Fruit fly (Drosophila melanogaster) whole organism, embryonic: ENCODE results near the gene CG14221.
A peak's percentile ranks its signal among the peaks of the same experiment; 100 is the strongest.

Source experiments
- C15 ChIP-seq: fragments of 200-800 bp; sonication (Bioruptor generic); IDR thresholded peaks from 3 replicates; pipeline ENCODE4 v1.3.6; 2022; ENCODE audit warnings: missing biosample characterization, missing genetic modification characterization
- CG10274 ChIP-seq: fragments of 200-800 bp; sonication (Bioruptor generic); optimal IDR thresholded peaks from 3 replicates; lab custom pipeline; 2017; ENCODE audit warnings: missing biosample characterization, mild to moderate bottlenecking, missing genetic modification characterization
- CG11696 ChIP-seq: fragments of 200-800 bp; sonication (Bioruptor generic); IDR thresholded peaks from 2 replicates; pipeline ENCODE4 v1.3.6; 2022; ENCODE audit warnings: missing biosample characterization, missing genetic modification characterization
- CG13287 ChIP-seq: fragments of 200-800 bp; sonication (Bioruptor generic); IDR thresholded peaks from 2 replicates; pipeline ENCODE4 v1.3.6; 2022; ENCODE audit warnings: missing biosample characterization, missing genetic modification characterization; ENCODE audit not compliant: partially characterized antibody
- CG13624 ChIP-seq: fragments of 200-800 bp; sonication (Bioruptor generic); optimal IDR thresholded peaks from 2 replicates; lab custom pipeline; 2016; ENCODE audit warnings: missing biosample characterization, missing genetic modification characterization
- CG14860 ChIP-seq: fragments of 200-800 bp; sonication (Bioruptor generic); IDR thresholded peaks from 3 replicates; pipeline ENCODE4 v1.3.6; 2022; ENCODE audit warnings: missing biosample characterization, missing genetic modification characterization; ENCODE audit not compliant: partially characterized antibody
- CG1602 ChIP-seq: fragments of 200-800 bp; sonication (Bioruptor generic); optimal IDR thresholded peaks from 3 replicates; lab custom pipeline; 2016; ENCODE audit warnings: missing biosample characterization, missing genetic modification characterization
- CG16813 ChIP-seq: fragments of 200-800 bp; sonication (Bioruptor generic); IDR thresholded peaks from 3 replicates; pipeline ENCODE4 v1.3.6; 2022; ENCODE audit warnings: missing biosample characterization, missing genetic modification characterization; ENCODE audit not compliant: partially characterized antibody
- CG17186 ChIP-seq: fragments of 200-800 bp; sonication (Bioruptor generic); optimal IDR thresholded peaks from 3 replicates; lab custom pipeline; 2017; ENCODE audit warnings: missing biosample characterization, missing genetic modification reagents, missing genetic modification characterization
- CG17385 ChIP-seq: fragments of 200-800 bp; sonication (Bioruptor generic); optimal IDR thresholded peaks from 3 replicates; lab custom pipeline; 2018; ENCODE audit warnings: missing biosample characterization, mild to moderate bottlenecking, missing genetic modification characterization
- CG17802 ChIP-seq: fragments of 200-800 bp; sonication (Bioruptor generic); optimal IDR thresholded peaks from 2 replicates; lab custom pipeline; 2018; ENCODE audit warnings: missing biosample characterization, mild to moderate bottlenecking, missing genetic modification characterization, moderate library complexity
- CG17829 ChIP-seq: fragments of 200-800 bp; optimal IDR thresholded peaks from 2 replicates; lab custom pipeline; 2019; ENCODE audit warnings: missing biosample characterization, mild to moderate bottlenecking, missing genetic modification characterization, moderate library complexity
- CG3281 ChIP-seq: fragments of 200-800 bp; sonication (Bioruptor generic); optimal IDR thresholded peaks from 3 replicates; lab custom pipeline; 2017; ENCODE audit warnings: missing biosample characterization, mild to moderate bottlenecking, missing genetic modification characterization
- CG34224 ChIP-seq: fragments of 200-800 bp; sonication (Bioruptor generic); IDR thresholded peaks from 3 replicates; pipeline ENCODE4 v1.3.6; 2022; ENCODE audit warnings: missing biosample characterization, missing genetic modification characterization; ENCODE audit not compliant: partially characterized antibody
- CG5245 ChIP-seq: fragments of 200-800 bp; sonication (Bioruptor generic); optimal IDR thresholded peaks from 3 replicates; lab custom pipeline; 2016; ENCODE audit warnings: missing biosample characterization, missing genetic modification characterization
- CG9797 ChIP-seq: fragments of 200-800 bp; sonication (Bioruptor generic); optimal IDR thresholded peaks from 3 replicates; lab custom pipeline; 2018; ENCODE audit warnings: missing biosample characterization, mild to moderate bottlenecking, missing genetic modification characterization
- CG9932 ChIP-seq: fragments of 200-800 bp; sonication (Bioruptor generic); IDR thresholded peaks from 2 replicates; pipeline ENCODE4 v1.3.6; 2022; ENCODE audit warnings: missing biosample characterization, missing genetic modification characterization
- Chrac-16 ChIP-seq: fragments of 200-800 bp; sonication (Bioruptor generic); optimal IDR thresholded peaks from 3 replicates; lab custom pipeline; 2016; ENCODE audit warnings: missing biosample characterization, missing genetic modification characterization
- Dll ChIP-seq: fragments of 200-800 bp; sonication (Bioruptor generic); IDR thresholded peaks from 4 replicates; pipeline ENCODE4 v1.3.6; 2022; ENCODE audit warnings: missing biosample characterization, missing genetic modification characterization; ENCODE audit not compliant: partially characterized antibody
- Doc3 ChIP-seq: fragments of 200-800 bp; sonication (Bioruptor generic); IDR thresholded peaks from 3 replicates; pipeline ENCODE4 v1.3.6; 2022; ENCODE audit warnings: missing biosample characterization, missing genetic modification characterization; ENCODE audit not compliant: partially characterized antibody
- Dp ChIP-seq: fragments of 200-800 bp; sonication (Bioruptor generic); optimal IDR thresholded peaks from 2 replicates; lab custom pipeline; 2018; ENCODE audit warnings: missing biosample characterization, mild to moderate bottlenecking, missing genetic modification characterization, moderate library complexity
- E2f2 ChIP-seq: fragments of 200-800 bp; sonication (Bioruptor generic); IDR thresholded peaks from 2 replicates; pipeline ENCODE4 v1.3.6; 2022; ENCODE audit warnings: missing biosample characterization, missing genetic modification characterization
- Fer1 ChIP-seq: fragments of 200-800 bp; sonication (Bioruptor generic); optimal IDR thresholded peaks from 2 replicates; lab custom pipeline; 2017; ENCODE audit warnings: missing biosample characterization, mild to moderate bottlenecking, missing genetic modification characterization
- HmgZ ChIP-seq: fragments of 200-800 bp; sonication (Bioruptor generic); optimal IDR thresholded peaks from 2 replicates; lab custom pipeline; 2018; ENCODE audit warnings: missing biosample characterization, mild to moderate bottlenecking, missing genetic modification characterization
- MBD-R2 ChIP-seq: fragments of 200-800 bp; sonication (Bioruptor generic); IDR thresholded peaks from 2 replicates; pipeline ENCODE4 v1.3.6; 2022; ENCODE audit warnings: missing biosample characterization, missing genetic modification characterization
- Med ChIP-seq: fragments of 200-800 bp; sonication (Bioruptor generic); peaks from one replicate; lab custom pipeline; 2016; ENCODE audit warnings: missing biosample characterization, missing genetic modification characterization, mild to moderate bottlenecking, inconsistent platforms, moderate library complexity
- Opbp ChIP-seq: fragments of 200-800 bp; sonication (Bioruptor generic); IDR thresholded peaks from 3 replicates; pipeline ENCODE4 v1.3.6; 2022; ENCODE audit warnings: missing biosample characterization, missing genetic modification characterization; ENCODE audit not compliant: partially characterized antibody
- Scr ChIP-seq: fragments of 200-800 bp; sonication (Bioruptor generic); IDR thresholded peaks from 2 replicates; pipeline ENCODE4 v1.3.6; 2022; ENCODE audit warnings: missing biosample characterization, missing genetic modification characterization; ENCODE audit not compliant: partially characterized antibody
- Sry-δ ChIP-seq: fragments of 200-800 bp; sonication (Bioruptor generic); optimal IDR thresholded peaks from 2 replicates; lab custom pipeline; 2016; ENCODE audit warnings: missing biosample characterization, missing genetic modification characterization
- YL-1 ChIP-seq: fragments of 200-800 bp; sonication (Bioruptor generic); optimal IDR thresholded peaks from 3 replicates; lab custom pipeline; 2017; ENCODE audit warnings: missing biosample characterization, mild to moderate bottlenecking, missing genetic modification characterization
- ash1 ChIP-seq: fragments of 200-800 bp; sonication (Bioruptor generic); optimal IDR thresholded peaks from 2 replicates; lab custom pipeline; 2018; ENCODE audit warnings: missing biosample characterization, mild to moderate bottlenecking, missing genetic modification characterization
- ato ChIP-seq: fragments of 200-800 bp; sonication (Bioruptor generic); IDR thresholded peaks from 2 replicates; pipeline ENCODE4 v1.3.6; 2022; ENCODE audit warnings: missing biosample characterization, missing genetic modification characterization; ENCODE audit not compliant: partially characterized antibody
- cg ChIP-seq: fragments of 200-800 bp; sonication (Bioruptor generic); optimal IDR thresholded peaks from 3 replicates; lab custom pipeline; 2019; ENCODE audit warnings: missing biosample characterization, mild to moderate bottlenecking, missing genetic modification characterization, moderate library complexity
- crp ChIP-seq, 2 experiments: fragments of 200-800 bp; sonication (Bioruptor generic); optimal IDR thresholded peaks; 2 replicates in 1 of 2; 3 replicates in 1 of 2; lab custom pipeline; 2017; ENCODE audit warnings: missing biosample characterization in 2 of 2, missing genetic modification characterization in 2 of 2, mild to moderate bottlenecking in 1 of 2, moderate library complexity in 1 of 2
- dm ChIP-seq: fragments of 200-800 bp; sonication (Bioruptor generic); optimal IDR thresholded peaks from 3 replicates; lab custom pipeline; 2016; ENCODE audit warnings: missing biosample characterization, missing genetic modification characterization
- gfzf ChIP-seq: fragments of 200-800 bp; sonication (Bioruptor generic); optimal IDR thresholded peaks from 2 replicates; lab custom pipeline; 2016; ENCODE audit warnings: missing biosample characterization, mild to moderate bottlenecking, missing genetic modification characterization, moderate library complexity
- kah ChIP-seq: fragments of 200-800 bp; sonication (Bioruptor generic); optimal IDR thresholded peaks from 2 replicates; lab custom pipeline; 2018; ENCODE audit warnings: missing biosample characterization, mild to moderate bottlenecking, missing genetic modification characterization
- lov ChIP-seq, 2 experiments: fragments of 200-800 bp in 1 of 2; fragments of >200 bp in 1 of 2; sonication (Bioruptor generic) in 1 of 2; IDR thresholded peaks in 1 of 2; optimal IDR thresholded peaks in 1 of 2; 2 replicates in 1 of 2; 3 replicates in 1 of 2; pipeline versions ENCODE4 v1.3.6 to Lab custom; 2017 to 2022; ENCODE audit warnings: missing biosample characterization in 1 of 2, missing genetic modification characterization in 1 of 2
- mirr ChIP-seq: fragments of 200-800 bp; sonication (Bioruptor generic); optimal IDR thresholded peaks from 3 replicates; lab custom pipeline; 2018; ENCODE audit warnings: missing biosample characterization, mild to moderate bottlenecking, missing genetic modification characterization
- nerfin-1 ChIP-seq: fragments of 200-800 bp; sonication (Bioruptor generic); optimal IDR thresholded peaks from 3 replicates; lab custom pipeline; 2019; ENCODE audit warnings: missing biosample characterization, mild to moderate bottlenecking, missing genetic modification characterization, moderate library complexity
- nmo ChIP-seq: fragments of 200-800 bp; sonication (Bioruptor generic); optimal IDR thresholded peaks from 2 replicates; lab custom pipeline; 2018; ENCODE audit warnings: missing biosample characterization, mild to moderate bottlenecking, missing genetic modification characterization, moderate library complexity
- org-1 ChIP-seq: fragments of 200-800 bp; sonication (Bioruptor generic); optimal IDR thresholded peaks from 2 replicates; lab custom pipeline; 2017; ENCODE audit warnings: missing biosample characterization, missing genetic modification characterization
- p53 ChIP-seq: fragments of 200-800 bp; sonication (Bioruptor generic); optimal IDR thresholded peaks from 2 replicates; lab custom pipeline; 2016; ENCODE audit warnings: missing biosample characterization, missing genetic modification characterization
- pb ChIP-seq: fragments of 200-800 bp; sonication (Bioruptor generic); optimal IDR thresholded peaks from 3 replicates; lab custom pipeline; 2016; ENCODE audit warnings: missing biosample characterization, missing genetic modification characterization
- pita ChIP-seq: fragments of 200-800 bp; sonication (Bioruptor generic); optimal IDR thresholded peaks from 2 replicates; lab custom pipeline; 2017; ENCODE audit warnings: missing biosample characterization, mild to moderate bottlenecking, missing genetic modification characterization
- sob ChIP-seq: fragments of 200-800 bp; sonication (Bioruptor generic); IDR thresholded peaks from 2 replicates; pipeline ENCODE4 v1.3.6; 2022; ENCODE audit warnings: missing biosample characterization, missing genetic modification characterization
- tna ChIP-seq: fragments of 200-800 bp; sonication (Bioruptor generic); IDR thresholded peaks from 2 replicates; pipeline ENCODE4 v1.3.6; 2022; ENCODE audit warnings: missing biosample characterization, missing genetic modification characterization; ENCODE audit not compliant: partially characterized antibody
- unc-4 ChIP-seq: fragments of 200-800 bp; sonication (Bioruptor generic); IDR thresholded peaks from 2 replicates; pipeline ENCODE4 v1.3.6; 2022; ENCODE audit warnings: missing biosample characterization, missing genetic modification characterization; ENCODE audit not compliant: partially characterized antibody

CG14221 gene

DNA sequence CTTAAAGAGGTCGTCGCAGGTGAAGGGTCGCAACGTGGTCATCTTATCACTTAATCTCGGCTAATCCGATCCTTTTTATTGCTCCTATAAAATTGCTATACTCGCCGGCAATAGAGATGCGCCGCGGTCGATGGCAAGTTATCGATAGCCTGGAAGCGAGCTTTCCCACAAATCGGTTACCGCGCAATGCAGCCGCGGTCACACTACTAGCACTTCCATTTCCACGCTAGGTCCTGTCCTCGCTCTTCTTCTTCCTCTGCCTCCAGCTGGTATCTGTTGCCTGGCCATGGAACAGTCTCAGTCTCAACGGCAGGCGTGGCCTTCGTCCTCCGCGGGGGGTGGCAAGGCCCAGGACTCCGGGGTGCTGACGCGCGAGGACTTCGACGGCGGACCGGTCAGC is 1.9 kb upstream of the CG14221 start, which contains the start of the genes Naa20A and MKP-4 (continued):
- TF ChIP-seq dm (GFP tag; lab: Kevin White, UChicago) (peak; percentile 40), Scr (GFP tag; lab: Robert Waterston, UW) (peak; percentile 73), CG5245 (no peak), Opbp (GFP tag; lab: Robert Waterston, UW) (peak; percentile 76), Fer1 (GFP tag; lab: Kevin White, UChicago) (peak; percentile 5), CG10274 (GFP tag; lab: Kevin White, UChicago) (no peak), E2f2 (GFP tag; lab: Robert Waterston, UW) (peak; percentile 61; the same call in 1 of the 2 replicates), CG17829 (tag; lab: Kevin White, UChicago) (peak; percentile 5), unc-4 (peak; percentile 76), nmo (GFP tag; lab: Kevin White, UChicago) (peak; percentile 12), mirr (no peak), CG1602 (GFP tag; lab: Kevin White, UChicago) (no peak), Med (GFP tag; lab: Kevin White, UChicago) (peak; percentile 87), ash1 (GFP tag; lab: Kevin White, UChicago) (no peak), C15 (GFP tag; lab: Robert Waterston, UW) (no peak), CG11696 (GFP tag; lab: Robert Waterston, UW) (peak; percentile 52; the same call in 1 of the 2 replicates), pb (no peak), CG16813 (GFP tag; lab: Robert Waterston, UW) (peak; percentile 68), kah (no peak), CG3281 (no peak), CG34224 (GFP tag; lab: Robert Waterston, UW) (peak; percentile 70), CG17385 (GFP tag; lab: Kevin White, UChicago) (peak; percentile 82), CG13624 (peak; percentile 31), Dp (GFP tag; lab: Kevin White, UChicago) (peak; percentile 49), nerfin-1 (tag; lab: Kevin White, UChicago) (peak; percentile 38), org-1 (GFP tag; lab: Kevin White, UChicago) (no peak), CG14860 (GFP tag; lab: Robert Waterston, UW) (peak; percentile 59; the same call in 2 of the 3 replicates), lov (optimal IDR thresholded peaks at IDR 0.05; lab: Kevin White, UChicago) (no peak), lov (GFP tag; IDR thresholded peaks at IDR 0.05; lab: Robert Waterston, UW) (no peak), CG17186 (GFP tag; lab: Kevin White, UChicago) (peak; percentile 75), HmgZ (tag; lab: Kevin White, UChicago) (peak; percentile 34), p53 (no peak), Doc3 (GFP tag; lab: Robert Waterston, UW) (peak; percentile 58; the same call in 1 of the 3 replicates), tna (GFP tag; lab: Robert Waterston, UW) (peak; percentile 60), pita (GFP tag; lab: Kevin White, UChicago) (no peak), Sry-δ (peak; percentile 91), ato (GFP tag; lab: Robert Waterston, UW) (no peak), gfzf (GFP tag; lab: Kevin White, UChicago) (peak; percentile 62), MBD-R2 (GFP tag; lab: Robert Waterston, UW) (peak; percentile 95), Chrac-16 (no peak), CG13287 (GFP tag; lab: Robert Waterston, UW) (peak; percentile 82), Dll (peak; percentile 73), CG17802 (tag; lab: Kevin White, UChicago) (peak; percentile 96), cg (GFP tag; lab: Kevin White, UChicago) (no peak), CG9797 (GFP tag; lab: Kevin White, UChicago) (peak; percentile 83), crp (GFP tag; optimal IDR thresholded peaks at IDR 0.05; lab: Kevin White, UChicago) (peak in 1 of 2 experiments; percentile 69), sob (GFP tag; lab: Robert Waterston, UW) (0 out of 2 replicates have a peak, but pooled peaks have one; percentile 14), CG9932 (peak; percentile 35; the same call in 1 of the 2 replicates), YL-1 (GFP tag; lab: Kevin White, UChicago) (peak; percentile 31)
